Worm (Caenorhabditis elegans) whole organism, young adult: Measurements from ENCODE around the gene egl-46.

ENCODE experiments used
- C06A6.2 ChIP-seq: fragments of 200-800 bp; sonication (Bioruptor generic); conservative IDR thresholded peaks from 2 replicates; pipeline ENCODE4 v1.3.6; 2022; ENCODE audit warnings: missing genetic modification characterization, missing compliant biosample characterization
- Y53G8AR.9 ChIP-seq: fragments of 200-800 bp; sonication (Bioruptor generic); conservative IDR thresholded peaks from 2 replicates; pipeline ENCODE4 v1.3.6; 2022; ENCODE audit warnings: missing genetic modification reagents, missing genetic modification characterization, missing compliant biosample characterization
- ZK185.1 ChIP-seq: sonication (generic microtip); optimal IDR thresholded peaks from 2 replicates; lab custom pipeline; 2016; ENCODE audit warnings: mild to moderate bottlenecking, missing genetic modification characterization, missing compliant biosample characterization; ENCODE audit not compliant: poor library complexity, severe bottlenecking
- attf-5 ChIP-seq: fragments of 200-800 bp; sonication (Bioruptor generic); optimal IDR thresholded peaks from 2 replicates; lab custom pipeline; 2018; ENCODE audit warnings: mild to moderate bottlenecking, missing genetic modification characterization, missing compliant biosample characterization
- ets-4 ChIP-seq: fragments of 200-800 bp; sonication (Bioruptor generic); optimal IDR thresholded peaks from 2 replicates; lab custom pipeline; 2018; ENCODE audit warnings: mild to moderate bottlenecking, missing genetic modification characterization, missing compliant biosample characterization
- madf-3 ChIP-seq: fragments of 200-800 bp; sonication (Bioruptor generic); IDR thresholded peaks from 2 replicates; pipeline ENCODE4 v1.3.6; 2022; ENCODE audit warnings: missing genetic modification reagents, missing genetic modification characterization, missing compliant biosample characterization
- sea-2 ChIP-seq: fragments of 200-800 bp; sonication (Bioruptor generic); IDR thresholded peaks from 2 replicates; pipeline ENCODE4 v1.3.6; 2022; ENCODE audit warnings: missing genetic modification characterization, missing compliant biosample characterization
- snpc-4 ChIP-seq, 5 experiments: fragments of 150-350 bp in 1 of 5; sonication (generic microtip) in 4 of 5; optimal IDR thresholded peaks; 2 replicates each; lab custom pipeline; 2014 to 2018; ENCODE audit warnings: missing genetic modification characterization in 5 of 5, missing biosample characterization in 3 of 5, antibody characterized with exemption in 2 of 5, mild to moderate bottlenecking in 2 of 5, missing compliant biosample characterization in 2 of 5, missing genotype in 2 of 5, moderate library complexity in 2 of 5, missing genetic modification reagents in 1 of 5
- xnd-1 ChIP-seq: sonication (generic microtip); optimal IDR thresholded peaks from 2 replicates; lab custom pipeline; 2016; ENCODE audit warnings: missing genotype, missing genetic modification reagents, missing genetic modification characterization, missing compliant biosample characterization

- TF ChIP-seq attf-5 (GFP tag; lab: Kevin White, UChicago) (no peak), ets-4 (GFP tag; lab: Kevin White, UChicago) (no peak), C06A6.2 (GFP tag; lab: Robert Waterston, UW) (no peak), Y53G8AR.9 (GFP tag; lab: Robert Waterston, UW) (no peak), xnd-1 (tag; lab: Kevin White, UChicago) (no peak), madf-3 (GFP tag; lab: Robert Waterston, UW) (no peak), ZK185.1 (tag; lab: Kevin White, UChicago) (no peak), sea-2 (GFP tag; lab: Robert Waterston, UW) (no peak), snpc-4 (GFP tag; optimal IDR thresholded peaks at IDR 0.05; lab: Kevin White, UChicago) (no peak), snpc-4 (tag; optimal IDR thresholded peaks at IDR 0.05; lab: Kevin White, UChicago) (no peak)
Observed at ce11 chrV:6650508-6650907, 30.9 kb downstream of the egl-46 start.
